Worm (Caenorhabditis elegans): ENCODE results near the gene F22B7.3.
A peak's percentile ranks its signal among the peaks of the same experiment; 100 is the strongest.

Gene F22B7.3

DNA sequence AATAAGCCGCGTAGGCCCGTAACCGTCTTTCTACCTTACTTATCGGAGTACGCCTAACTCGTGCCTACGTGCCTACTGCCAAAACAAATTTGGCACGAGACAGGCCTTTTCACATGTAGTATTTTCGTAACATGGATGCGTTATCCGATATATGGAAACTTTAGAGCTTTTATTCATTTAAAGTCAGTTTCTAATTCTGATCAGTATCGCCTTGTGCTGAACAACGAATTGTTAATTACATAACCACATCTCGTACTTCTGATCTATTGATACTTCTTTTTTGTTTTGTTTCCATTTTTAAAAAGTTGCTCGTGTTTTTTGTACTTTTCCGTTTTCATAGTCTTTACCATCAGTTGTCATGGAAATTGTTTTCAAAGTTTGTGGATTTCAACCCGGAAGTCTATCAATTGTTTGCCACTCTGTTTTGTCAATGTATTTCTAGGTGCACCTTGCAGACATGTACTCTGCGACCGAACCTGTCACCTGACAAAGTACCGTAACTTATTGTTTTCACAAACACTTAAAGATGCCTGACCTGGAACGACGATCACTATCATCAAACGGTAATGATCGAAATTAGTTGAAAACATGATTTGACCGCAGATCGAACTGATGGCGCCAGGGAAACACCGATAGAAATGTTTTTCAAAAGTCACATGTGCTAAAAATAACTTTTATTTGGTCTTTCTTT is 9.1 kb downstream of the F22B7.3 start:
- TF ChIP-seq blmp-1 (tag; optimal IDR thresholded peaks at IDR 0.05) (no peak), cnd-1 (tag; optimal IDR thresholded peaks at IDR 0.05) (no peak), nhr-76 (tag; optimal IDR thresholded peaks at IDR 0.05) (no peak), bed-3 (GFP tag; optimal IDR thresholded peaks at IDR 0.05) (no peak), snpc-4 (tag; optimal IDR thresholded peaks at IDR 0.05) (no peak), elt-1 (tag; optimal IDR thresholded peaks at IDR 0.05; ENCODE audit: borderline replicate concordance, insufficient read depth) (no peak)

- TF ChIP-seq elt-3 (tag; optimal IDR thresholded peaks at IDR 0.05) (peak; percentile 21), ceh-83 (GFP tag; optimal IDR thresholded peaks at IDR 0.05) (no peak), unc-62 (GFP tag; optimal IDR thresholded peaks at IDR 0.05) (peak; percentile 97), lin-13 (tag; optimal IDR thresholded peaks at IDR 0.05) (no peak), ces-1 (GFP tag; optimal IDR thresholded peaks at IDR 0.05) (peak; percentile 48), ham-2 (GFP tag; optimal IDR thresholded peaks at IDR 0.05) (no peak), nhr-237 (tag; optimal IDR thresholded peaks at IDR 0.05) (peak; percentile 43), mls-2 (tag; optimal IDR thresholded peaks at IDR 0.05) (no peak), ceh-43 (GFP tag; optimal IDR thresholded peaks at IDR 0.05) (no peak), hlh-1 (tag; optimal IDR thresholded peaks at IDR 0.05) (peak; percentile 38), unc-39 (tag; optimal IDR thresholded peaks at IDR 0.05) (no peak), nhr-2 (tag; optimal IDR thresholded peaks at IDR 0.05) (no peak), drap-1 (GFP tag; optimal IDR thresholded peaks at IDR 0.05) (no peak), nhr-12 (tag; optimal IDR thresholded peaks at IDR 0.05) (no peak), lsy-2 (tag; optimal IDR thresholded peaks at IDR 0.05) (no peak), pha-4 (tag; optimal IDR thresholded peaks at IDR 0.05) (no peak), mab-5 (tag; optimal IDR thresholded peaks at IDR 0.05) (no peak), tbx-8 (GFP tag; optimal IDR thresholded peaks at IDR 0.05) (no peak), ztf-11 (tag; optimal IDR thresholded peaks at IDR 0.05) (no peak), ceh-39 (tag; optimal IDR thresholded peaks at IDR 0.05) (no peak), blmp-1 (tag; optimal IDR thresholded peaks at IDR 0.05) (no peak), unc-120 (tag; optimal IDR thresholded peaks at IDR 0.05; ENCODE audit: poor library complexity, severe bottlenecking) (peak; percentile 59), mep-1 (tag; optimal IDR thresholded peaks at IDR 0.05) (peak; percentile 46), nhr-76 (tag; optimal IDR thresholded peaks at IDR 0.05) (no peak)
These were observed 9.7 kb downstream of the F22B7.3 start for ce11 chrIII:8658367-8658761.

DNA sequence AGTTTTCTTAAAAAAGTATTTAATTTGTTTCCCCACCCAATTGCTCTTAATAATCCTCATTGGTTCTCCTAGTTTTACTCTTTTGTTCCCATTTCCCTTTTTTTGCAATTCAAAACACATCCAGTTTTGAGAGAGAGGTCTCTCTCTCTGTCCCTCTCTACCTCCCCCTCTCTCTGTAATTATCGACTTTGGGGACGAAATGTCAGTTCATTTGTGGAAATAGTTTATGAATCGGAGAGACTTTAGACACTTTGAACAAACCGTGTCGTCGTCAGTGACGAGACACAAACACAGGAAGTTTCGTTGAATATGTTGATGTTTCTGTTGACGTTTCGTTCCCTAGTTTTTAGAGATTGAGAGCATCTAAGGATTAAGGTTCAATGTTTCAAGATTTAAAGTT is 14.5 kb downstream of the F22B7.3 start:
- TF ChIP-seq elt-3 (tag; optimal IDR thresholded peaks at IDR 0.05), result no peak

- TF ChIP-seq drap-1 (GFP tag; optimal IDR thresholded peaks at IDR 0.05) (no peak), elt-3 (tag; optimal IDR thresholded peaks at IDR 0.05) (no peak), bed-3 (GFP tag; optimal IDR thresholded peaks at IDR 0.05) (no peak), lin-13 (tag; optimal IDR thresholded peaks at IDR 0.05) (no peak), ceh-83 (GFP tag; optimal IDR thresholded peaks at IDR 0.05) (no peak), flh-1 (GFP tag; optimal IDR thresholded peaks at IDR 0.05) (no peak), M03D4.4 (tag; optimal IDR thresholded peaks at IDR 0.05) (no peak), nhr-237 (tag; optimal IDR thresholded peaks at IDR 0.05) (no peak), sem-2 (GFP tag; optimal IDR thresholded peaks at IDR 0.05) (no peak), mls-2 (tag; optimal IDR thresholded peaks at IDR 0.05) (no peak)
These were observed 16.3 kb downstream of the F22B7.3 start, which contains the start of gene F22B7.1 for ce11 chrIII:8664897-8665388. Gene F22B7.1 (plus strand): TSS chrIII:8665338.

DNA sequence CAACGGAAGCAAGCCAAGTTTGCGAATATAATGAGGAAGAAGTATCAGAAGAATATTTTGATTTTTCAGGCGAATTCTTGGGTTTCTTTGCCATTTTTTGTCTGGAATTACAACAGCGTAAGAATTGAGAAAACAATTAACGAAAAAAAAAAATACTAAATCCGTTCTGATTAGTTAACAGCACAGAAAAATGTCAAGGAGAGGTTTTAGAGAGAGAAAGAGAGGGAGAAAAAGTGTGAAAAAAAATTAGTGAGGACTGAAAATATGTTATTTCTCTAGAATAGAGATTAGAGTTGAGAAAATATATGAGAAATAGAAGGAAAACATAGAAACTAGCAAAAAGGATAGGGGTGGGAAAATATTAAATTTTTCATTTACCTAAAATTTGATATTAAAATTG is 18.7 kb downstream of the F22B7.3 start, which contains the start of gene dpy-19:
TSS of gene dpy-19 (minus strand) at position 101 of the 400 bp plus-strand sequence.
- TF ChIP-seq ceh-83 (GFP tag; optimal IDR thresholded peaks at IDR 0.05) (no peak), mab-5 (tag; optimal IDR thresholded peaks at IDR 0.05) (no peak), lin-13 (tag; optimal IDR thresholded peaks at IDR 0.05) (no peak), nhr-28 (tag; optimal IDR thresholded peaks at IDR 0.05) (no peak), lsy-2 (tag; optimal IDR thresholded peaks at IDR 0.05) (no peak), zip-8 (tag; optimal IDR thresholded peaks at IDR 0.05) (no peak), elt-3 (tag; optimal IDR thresholded peaks at IDR 0.05) (no peak), ham-2 (GFP tag; optimal IDR thresholded peaks at IDR 0.05) (no peak), elt-1 (tag; optimal IDR thresholded peaks at IDR 0.05; ENCODE audit: borderline replicate concordance, insufficient read depth) (no peak)
